Worm (Caenorhabditis elegans) whole organism, L3 larva: Measurements from ENCODE around the gene ZK632.4.

Source experiments
- R02D3.7 ChIP-seq: fragments of 150-350 bp; optimal IDR thresholded peaks from 2 replicates; lab custom pipeline; 2014; ENCODE audit warnings: missing biosample characterization, missing genetic modification characterization
- aly-2 ChIP-seq: fragments of 150-350 bp; optimal IDR thresholded peaks from 2 replicates; lab custom pipeline; 2014; ENCODE audit warnings: missing biosample characterization, missing genetic modification characterization
- ama-1 ChIP-seq: fragments of 150-350 bp; optimal IDR thresholded peaks from 2 replicates; lab custom pipeline; 2018
- ceh-16 ChIP-seq: sonication (generic microtip); optimal IDR thresholded peaks from 2 replicates; lab custom pipeline; 2017; ENCODE audit warnings: missing biosample characterization, missing genetic modification characterization
- ceh-28 ChIP-seq: fragments of 150-350 bp; optimal IDR thresholded peaks from 2 replicates; lab custom pipeline; 2014; ENCODE audit warnings: missing biosample characterization, missing genetic modification reagents, missing genetic modification characterization
- ceh-82 ChIP-seq: fragments of 150-350 bp; optimal IDR thresholded peaks from 2 replicates; lab custom pipeline; 2014; ENCODE audit warnings: missing biosample characterization, missing genetic modification characterization
- ceh-9 ChIP-seq: sonication (generic microtip); optimal IDR thresholded peaks from 2 replicates; lab custom pipeline; 2018; ENCODE audit warnings: missing biosample characterization, missing genetic modification characterization
- egl-27 ChIP-seq: sonication (generic microtip); optimal IDR thresholded peaks from 4 replicates; lab custom pipeline; 2017; ENCODE audit warnings: missing biosample characterization, missing genetic modification reagents, missing genetic modification characterization
- egl-5 ChIP-seq: fragments of 150-350 bp; optimal IDR thresholded peaks from 2 replicates; lab custom pipeline; 2017; ENCODE audit warnings: missing biosample characterization, missing genetic modification reagents, missing genetic modification characterization, inconsistent platforms
- elt-1 ChIP-seq: fragments of 150-350 bp; optimal IDR thresholded peaks from 2 replicates; lab custom pipeline; 2014; ENCODE audit warnings: missing biosample characterization, missing genetic modification characterization
- elt-2 ChIP-seq: sonication (generic microtip); optimal IDR thresholded peaks from 2 replicates; lab custom pipeline; 2016; ENCODE audit warnings: missing genetic modification reagents, mild to moderate bottlenecking, missing genetic modification characterization, missing compliant biosample characterization
- eor-1 ChIP-seq, 2 experiments: fragments of 150-350 bp; optimal IDR thresholded peaks; 2 replicates each; lab custom pipeline; 2014 to 2018; ENCODE audit warnings: missing biosample characterization in 2 of 2, missing genetic modification characterization in 2 of 2
- fkh-10 ChIP-seq: sonication (generic microtip); optimal IDR thresholded peaks from 2 replicates; lab custom pipeline; 2017; ENCODE audit warnings: missing biosample characterization, missing genetic modification reagents, missing genetic modification characterization
- fkh-2 ChIP-seq: fragments of 150-350 bp; optimal IDR thresholded peaks from 2 replicates; lab custom pipeline; 2014; ENCODE audit warnings: missing biosample characterization, missing genetic modification reagents, missing genetic modification characterization
- fos-1 ChIP-seq: fragments of 150-350 bp; optimal IDR thresholded peaks from 2 replicates; lab custom pipeline; 2014; ENCODE audit warnings: missing biosample characterization, missing genetic modification characterization
- hmg-11 ChIP-seq: sonication (generic microtip); optimal IDR thresholded peaks from 2 replicates; lab custom pipeline; 2016; ENCODE audit warnings: missing genetic modification characterization, missing compliant biosample characterization
- jun-1 ChIP-seq: fragments of 150-350 bp; optimal IDR thresholded peaks from 2 replicates; lab custom pipeline; 2014; ENCODE audit warnings: missing biosample characterization, missing genetic modification reagents, missing genetic modification characterization
- lin-15B ChIP-seq: fragments of 150-350 bp; optimal IDR thresholded peaks from 2 replicates; lab custom pipeline; 2014; ENCODE audit warnings: missing biosample characterization, missing genetic modification characterization
- lin-39 ChIP-seq: fragments of 150-350 bp; optimal IDR thresholded peaks from 2 replicates; lab custom pipeline; 2018; ENCODE audit warnings: missing biosample characterization, missing genetic modification reagents, missing genetic modification characterization
- lsy-12 ChIP-seq: sonication (generic microtip); optimal IDR thresholded peaks from 2 replicates; lab custom pipeline; 2016; ENCODE audit warnings: mild to moderate bottlenecking, missing genetic modification characterization, missing compliant biosample characterization
- mdl-1 ChIP-seq: fragments of 150-350 bp; optimal IDR thresholded peaks from 2 replicates; lab custom pipeline; 2014; ENCODE audit warnings: missing biosample characterization, missing genetic modification characterization
- mml-1 ChIP-seq: fragments of 150-350 bp; sonication (generic microtip); optimal IDR thresholded peaks from 3 replicates; lab custom pipeline; 2014; ENCODE audit warnings: missing biosample characterization, missing genetic modification characterization
- nfya-1 ChIP-seq: sonication (generic microtip); optimal IDR thresholded peaks from 2 replicates; lab custom pipeline; 2017; ENCODE audit warnings: missing genetic modification characterization, mild to moderate bottlenecking, missing compliant biosample characterization, antibody characterized with exemption, moderate library complexity; ENCODE audit not compliant: insufficient read depth
- nhr-11 ChIP-seq: fragments of 150-350 bp; optimal IDR thresholded peaks from 2 replicates; lab custom pipeline; 2014; ENCODE audit warnings: missing biosample characterization, missing genetic modification characterization
- nhr-12 ChIP-seq: fragments of 150-350 bp; optimal IDR thresholded peaks from 2 replicates; lab custom pipeline; 2014; ENCODE audit warnings: missing biosample characterization, missing genetic modification characterization
- nhr-23 ChIP-seq: fragments of 150-350 bp; optimal IDR thresholded peaks from 2 replicates; lab custom pipeline; 2014; ENCODE audit warnings: missing biosample characterization, missing genetic modification reagents, missing genetic modification characterization
- nhr-25 ChIP-seq: sonication (generic microtip); optimal IDR thresholded peaks from 2 replicates; lab custom pipeline; 2017; ENCODE audit warnings: missing biosample characterization, missing genetic modification characterization
- nhr-43 ChIP-seq: sonication (generic microtip); optimal IDR thresholded peaks from 2 replicates; lab custom pipeline; 2016; ENCODE audit warnings: mild to moderate bottlenecking, missing genetic modification characterization, missing compliant biosample characterization; ENCODE audit not compliant: poor library complexity, severe bottlenecking
- nhr-67 ChIP-seq: fragments of 150-350 bp; optimal IDR thresholded peaks from 2 replicates; lab custom pipeline; 2014; ENCODE audit warnings: missing biosample characterization, missing genetic modification characterization
- nhr-76 ChIP-seq: fragments of 150-350 bp; sonication (generic microtip); optimal IDR thresholded peaks from 5 replicates; lab custom pipeline; 2014; ENCODE audit warnings: missing biosample characterization, missing genetic modification characterization
- nhr-77 ChIP-seq: fragments of 150-350 bp; optimal IDR thresholded peaks from 2 replicates; lab custom pipeline; 2014; ENCODE audit warnings: missing biosample characterization, missing genetic modification characterization
- pha-4 ChIP-seq: fragments of 150-350 bp; optimal IDR thresholded peaks from 2 replicates; lab custom pipeline; 2014; ENCODE audit warnings: missing biosample characterization, missing genetic modification reagents, missing genetic modification characterization
- pqm-1 ChIP-seq: fragments of 150-350 bp; optimal IDR thresholded peaks from 2 replicates; lab custom pipeline; 2017; ENCODE audit warnings: missing biosample characterization, missing genetic modification characterization, inconsistent platforms
- sea-2 ChIP-seq: fragments of 150-350 bp; sonication (generic microtip); optimal IDR thresholded peaks from 4 replicates; lab custom pipeline; 2014; ENCODE audit warnings: missing biosample characterization, missing genetic modification reagents, missing genetic modification characterization
- skn-1 ChIP-seq: fragments of 150-350 bp; optimal IDR thresholded peaks from 2 replicates; lab custom pipeline; 2014; ENCODE audit warnings: missing biosample characterization, missing genetic modification characterization
- snpc-4 ChIP-seq: fragments of 150-350 bp; optimal IDR thresholded peaks from 2 replicates; lab custom pipeline; 2014; ENCODE audit warnings: missing biosample characterization, missing genetic modification characterization
- tbx-2 ChIP-seq: sonication (generic microtip); optimal IDR thresholded peaks from 2 replicates; lab custom pipeline; 2016; ENCODE audit warnings: mild to moderate bottlenecking, missing genetic modification characterization, missing compliant biosample characterization
- unc-39 ChIP-seq: sonication (generic microtip); optimal IDR thresholded peaks from 4 replicates; lab custom pipeline; 2017; ENCODE audit warnings: missing biosample characterization, missing genetic modification characterization
- ztf-11 ChIP-seq: fragments of 150-350 bp; optimal IDR thresholded peaks from 2 replicates; lab custom pipeline; 2014; ENCODE audit warnings: missing biosample characterization, missing genetic modification characterization
- ztf-4 ChIP-seq: fragments of 150-350 bp; optimal IDR thresholded peaks from 2 replicates; lab custom pipeline; 2014; ENCODE audit warnings: missing biosample characterization, missing genetic modification characterization

The ZK632.4 gene

ce11 chrIII:9827163-9827951 is 20.1 kb upstream of the ZK632.4 start, which contains the start of the genes ZK632.10 and ZK632.11 (continued):
- TF ChIP-seq eor-1 (tag; optimal IDR thresholded peaks at IDR 0.05; lab: Kevin White, UChicago) (no peak), mdl-1 (tag; lab: Kevin White, UChicago) (no peak), aly-2 (tag; lab: Kevin White, UChicago) (no peak), fos-1 (tag; lab: Kevin White, UChicago) (no peak)
- TF ChIP-seq, all 47 proteins: peak for 12

- TF ChIP-seq egl-27 (no peak), nhr-77 (tag; lab: Kevin White, UChicago) (no peak), jun-1 (peak; percentile 62), lsy-12 (tag; lab: Kevin White, UChicago) (peak; percentile 28), nfya-1 (tag; lab: Kevin White, UChicago) (peak; percentile 56), R02D3.7 (tag; lab: Kevin White, UChicago) (no peak), unc-39 (tag; lab: Kevin White, UChicago) (no peak), skn-1 (tag; lab: Kevin White, UChicago) (peak; percentile 3), snpc-4 (tag; lab: Kevin White, UChicago) (peak; percentile 16), elt-2 (tag; lab: Kevin White, UChicago) (peak; percentile 27), lin-39 (tag; lab: Kevin White, UChicago) (peak; percentile 36), nhr-43 (tag; lab: Kevin White, UChicago) (peak; percentile 11), pqm-1 (tag; lab: Kevin White, UChicago) (peak; percentile 7), pha-4 (tag; lab: Kevin White, UChicago) (peak; percentile 89), ama-1 (lab: Kevin White, UChicago) (peak; percentile 93), hmg-11 (tag; lab: Kevin White, UChicago) (peak; percentile 2), lin-15B (peak; percentile 11), tbx-2 (tag; lab: Kevin White, UChicago) (no peak)
Measured at ce11 chrIII:9826005-9826404, 18.8 kb upstream of the ZK632.4 start.

- TF ChIP-seq skn-1 (tag; lab: Kevin White, UChicago) (no peak), ceh-9 (tag; lab: Kevin White, UChicago) (no peak), nhr-25 (tag; lab: Kevin White, UChicago) (no peak), ztf-4 (tag; lab: Kevin White, UChicago) (peak; percentile 13), ceh-28 (tag; lab: Kevin White, UChicago) (peak; percentile 31), ama-1 (lab: Kevin White, UChicago) (peak; percentile 57), pha-4 (tag; lab: Kevin White, UChicago) (no peak), snpc-4 (tag; lab: Kevin White, UChicago) (no peak), unc-39 (tag; lab: Kevin White, UChicago) (no peak), elt-2 (tag; lab: Kevin White, UChicago) (peak; percentile 28), nfya-1 (tag; lab: Kevin White, UChicago) (peak; percentile 21)
- TF ChIP-seq, all 47 proteins: peak for 5
Measured at ce11 chrIII:9825073-9825828, 18.0 kb upstream of the ZK632.4 start, which contains the start of gene ZK632.9. Gene ZK632.9 (minus strand): TSS chrIII:9825432.

ce11 chrIII:9824330-9824934 is 17.2 kb upstream of the ZK632.4 start, which contains the start of gene lin-52:
Gene lin-52 (minus strand): TSS chrIII:9824750.
- peak; percentile 15 for TF ChIP-seq nhr-43 (tag; lab: Kevin White, UChicago)
- no peak for TF ChIP-seq ceh-82 (tag; lab: Kevin White, UChicago)
- no peak for TF ChIP-seq fkh-10 (GFP tag; lab: Kevin White, UChicago)
- TF ChIP-seq nhr-25 (tag; lab: Kevin White, UChicago): no peak
- no peak for TF ChIP-seq ceh-16 (tag; lab: Kevin White, UChicago)
- no peak for TF ChIP-seq egl-27
- no peak for TF ChIP-seq egl-5
- TF ChIP-seq lin-39 (tag; lab: Kevin White, UChicago): no peak
- no peak for TF ChIP-seq nhr-77 (tag; lab: Kevin White, UChicago)
- peak; percentile 82 for TF ChIP-seq ama-1 (lab: Kevin White, UChicago)
- peak; percentile 7 for TF ChIP-seq elt-2 (tag; lab: Kevin White, UChicago)
- TF ChIP-seq ceh-28 (tag; lab: Kevin White, UChicago): no peak
- no peak for TF ChIP-seq R02D3.7 (tag; lab: Kevin White, UChicago)
- no peak for TF ChIP-seq fkh-2
- TF ChIP-seq nhr-23 (tag; lab: Kevin White, UChicago): no peak
- no peak for TF ChIP-seq nhr-11 (tag; lab: Kevin White, UChicago)
- TF ChIP-seq nhr-67 (tag; lab: Kevin White, UChicago): no peak
- no peak for TF ChIP-seq ztf-4 (tag; lab: Kevin White, UChicago)
- no peak for TF ChIP-seq tbx-2 (tag; lab: Kevin White, UChicago)
- no peak for TF ChIP-seq unc-39 (tag; lab: Kevin White, UChicago)
- TF ChIP-seq elt-1 (tag; lab: Kevin White, UChicago): no peak
- no peak for TF ChIP-seq sea-2
- TF ChIP-seq aly-2 (tag; lab: Kevin White, UChicago): no peak
- no peak for TF ChIP-seq fos-1 (tag; lab: Kevin White, UChicago)
- no peak for TF ChIP-seq nhr-12 (tag; lab: Kevin White, UChicago)
- no peak for TF ChIP-seq hmg-11 (tag; lab: Kevin White, UChicago)
- no peak for TF ChIP-seq nhr-76 (tag; lab: Kevin White, UChicago)
- no peak for TF ChIP-seq ztf-11 (tag; lab: Kevin White, UChicago)
- TF ChIP-seq mml-1 (tag; lab: Kevin White, UChicago): no peak
